Fruit fly (Drosophila melanogaster) whole organism, prepupa: Measurements from ENCODE around the gene stwl.

ENCODE experiments used
- Blimp-1 ChIP-seq: fragments of 200-800 bp; sonication (Bioruptor generic); optimal IDR thresholded peaks from 3 replicates; lab custom pipeline; 2017; ENCODE audit warnings: missing biosample characterization, missing genetic modification characterization, mild to moderate bottlenecking, moderate library complexity, missing genetic modification reagents
- CG16779 ChIP-seq: fragments of 200-800 bp; sonication (Bioruptor generic); optimal IDR thresholded peaks from 3 replicates; lab custom pipeline; 2017; ENCODE audit warnings: missing biosample characterization, mild to moderate bottlenecking, missing genetic modification characterization
- Eip75B ChIP-seq: fragments of 200-800 bp; sonication (Bioruptor generic); optimal IDR thresholded peaks from 3 replicates; lab custom pipeline; 2016; ENCODE audit warnings: missing biosample characterization, missing genetic modification characterization
- Gug ChIP-seq: fragments of 200-800 bp; sonication (Bioruptor generic); IDR thresholded peaks from 2 replicates; pipeline ENCODE4 v1.3.6; 2022; ENCODE audit warnings: missing biosample characterization, missing genetic modification characterization
- Sox102F ChIP-seq: fragments of 200-800 bp; sonication (Bioruptor generic); optimal IDR thresholded peaks from 2 replicates; lab custom pipeline; 2016; ENCODE audit warnings: missing biosample characterization, mild to moderate bottlenecking, missing genetic modification characterization
- dsx ChIP-seq: fragments of 200-800 bp; optimal IDR thresholded peaks from 3 replicates; lab custom pipeline; 2019; ENCODE audit warnings: missing biosample characterization, mild to moderate bottlenecking, missing genetic modification characterization, moderate library complexity; ENCODE audit not compliant: poor library complexity, severe bottlenecking

DNA sequence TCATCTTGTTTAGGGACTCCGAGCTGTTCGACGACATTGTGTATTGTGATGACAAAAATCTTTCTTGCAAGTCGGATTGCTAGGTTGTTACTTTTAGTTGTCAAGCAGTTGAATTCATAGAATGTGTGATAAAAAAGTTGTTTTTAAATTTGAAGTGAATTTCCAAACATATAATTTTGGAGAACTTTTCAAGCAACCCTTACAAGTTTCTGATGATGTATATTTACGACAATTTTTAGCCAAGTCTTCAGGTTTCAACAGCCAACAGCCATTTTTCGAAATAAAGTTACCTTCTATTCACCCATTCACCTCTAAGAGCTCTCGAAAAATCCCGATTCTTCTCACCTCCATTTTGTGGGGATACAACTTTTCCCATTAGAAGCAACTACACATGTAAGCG is 40.1 kb downstream of the stwl start, which contains the start of gene CG13481:
- TF ChIP-seq dsx (GFP tag; lab: Kevin White, UChicago) (no peak), Gug (GFP tag; lab: Robert Waterston, UW) (no peak), CG16779 (tag; lab: Kevin White, UChicago) (no peak), Sox102F (GFP tag; lab: Kevin White, UChicago) (no peak), Blimp-1 (GFP tag; lab: Kevin White, UChicago) (no peak), Eip75B (GFP tag; lab: Kevin White, UChicago) (no peak)
